Worm (Caenorhabditis elegans): ENCODE results near the gene C14A6.13.

C14A6.13 gene

DNA sequence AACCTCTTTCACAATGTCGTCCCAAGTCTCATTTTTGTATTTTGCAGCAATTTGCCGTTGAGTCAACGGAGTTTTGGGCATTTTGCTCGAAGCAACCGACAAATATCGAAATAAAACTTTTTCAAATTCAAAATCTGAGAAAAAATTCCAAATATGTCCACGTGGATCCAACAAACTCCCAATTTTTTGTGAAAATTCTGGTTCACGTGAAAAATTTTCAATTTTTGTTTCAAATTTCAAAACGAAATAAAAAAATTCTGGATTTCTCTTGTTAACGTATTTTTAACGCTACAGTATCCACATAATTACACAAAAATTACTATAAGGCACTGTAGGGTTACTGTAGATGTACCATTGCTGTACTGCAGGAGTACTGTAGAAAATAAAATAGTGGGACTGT lies at the start of gene C14A6.13:
TSS of gene C14A6.13 (minus strand) at position 101 of the 400 bp plus-strand sequence.
- no peak for TF ChIP-seq sem-2 (GFP tag; optimal IDR thresholded peaks at IDR 0.05)
- no peak for TF ChIP-seq mep-1 (tag; optimal IDR thresholded peaks at IDR 0.05)
- TF ChIP-seq lin-13 (tag; optimal IDR thresholded peaks at IDR 0.05): no peak
- TF ChIP-seq nhr-76 (tag; optimal IDR thresholded peaks at IDR 0.05): no peak

DNA sequence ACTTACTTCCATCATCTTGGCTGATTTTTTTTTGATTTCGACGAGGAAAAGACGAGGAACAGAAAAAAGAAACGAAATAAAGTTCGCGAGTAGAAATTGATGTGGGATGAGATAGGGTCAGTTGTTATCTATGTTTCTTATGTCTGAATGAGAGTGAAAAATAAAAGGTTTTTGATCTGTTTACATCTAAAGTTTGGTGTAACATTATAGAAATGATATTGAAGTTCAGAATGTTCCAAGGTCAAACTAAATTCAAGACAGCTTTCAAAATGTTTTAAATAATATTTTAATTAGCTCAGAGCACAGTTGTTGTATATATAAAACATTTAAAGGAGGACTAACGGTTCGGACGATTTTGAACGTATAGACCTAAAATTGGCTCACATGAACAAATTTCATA lies 47.9 kb upstream of the C14A6.13 start, which contains the start of gene F16H6.7:
TSS of gene F16H6.7 (minus strand) at position 101 of the 400 bp plus-strand sequence.
- TF ChIP-seq lsy-2 (tag; optimal IDR thresholded peaks at IDR 0.05) (no peak), unc-120 (tag; optimal IDR thresholded peaks at IDR 0.05; ENCODE audit: poor library complexity, severe bottlenecking) (no peak), zip-8 (tag; optimal IDR thresholded peaks at IDR 0.05) (no peak), M03D4.4 (tag; optimal IDR thresholded peaks at IDR 0.05) (no peak), blmp-1 (tag; optimal IDR thresholded peaks at IDR 0.05) (no peak), tbx-8 (GFP tag; optimal IDR thresholded peaks at IDR 0.05) (no peak), elt-1 (tag; optimal IDR thresholded peaks at IDR 0.05; ENCODE audit: borderline replicate concordance, insufficient read depth) (no peak), unc-62 (GFP tag; optimal IDR thresholded peaks at IDR 0.05) (no peak), mab-5 (tag; optimal IDR thresholded peaks at IDR 0.05) (no peak), nhr-28 (tag; optimal IDR thresholded peaks at IDR 0.05) (no peak)

DNA sequence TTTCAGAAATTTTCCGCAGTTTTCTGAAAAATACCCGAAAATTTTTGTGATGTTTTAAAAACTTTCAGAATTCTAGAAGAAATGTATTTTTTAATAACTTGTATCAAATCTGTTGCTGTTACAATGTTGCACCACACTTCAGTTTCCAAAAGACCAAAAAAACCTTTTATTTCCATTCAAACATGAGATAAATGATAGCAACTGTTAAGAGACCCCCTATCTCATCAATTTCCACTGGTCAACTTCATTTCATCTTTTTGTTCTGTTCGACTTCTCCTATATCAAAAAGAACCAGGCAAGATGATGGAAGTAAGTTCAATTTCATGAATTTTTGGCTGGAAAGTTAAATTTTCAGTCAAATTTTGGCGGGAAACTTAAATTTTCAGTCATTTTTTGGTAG lies 37.3 kb upstream of the C14A6.13 start, which contains the start of gene F16H6.4:
TSS of gene F16H6.4 (plus strand) at position 301 of the 400 bp plus-strand sequence.
- TF ChIP-seq ham-2 (GFP tag; optimal IDR thresholded peaks at IDR 0.05) (no peak), flh-1 (GFP tag; optimal IDR thresholded peaks at IDR 0.05) (no peak), snpc-4 (tag; optimal IDR thresholded peaks at IDR 0.05) (no peak), hlh-1 (tag; optimal IDR thresholded peaks at IDR 0.05) (no peak), elt-3 (tag; optimal IDR thresholded peaks at IDR 0.05) (no peak), zip-8 (tag; optimal IDR thresholded peaks at IDR 0.05) (no peak), unc-62 (GFP tag; optimal IDR thresholded peaks at IDR 0.05) (no peak), nhr-237 (tag; optimal IDR thresholded peaks at IDR 0.05) (no peak), M03D4.4 (tag; optimal IDR thresholded peaks at IDR 0.05) (no peak), mep-1 (tag; optimal IDR thresholded peaks at IDR 0.05) (no peak), lsy-2 (tag; optimal IDR thresholded peaks at IDR 0.05) (no peak), tbx-8 (GFP tag; optimal IDR thresholded peaks at IDR 0.05) (no peak)

DNA sequence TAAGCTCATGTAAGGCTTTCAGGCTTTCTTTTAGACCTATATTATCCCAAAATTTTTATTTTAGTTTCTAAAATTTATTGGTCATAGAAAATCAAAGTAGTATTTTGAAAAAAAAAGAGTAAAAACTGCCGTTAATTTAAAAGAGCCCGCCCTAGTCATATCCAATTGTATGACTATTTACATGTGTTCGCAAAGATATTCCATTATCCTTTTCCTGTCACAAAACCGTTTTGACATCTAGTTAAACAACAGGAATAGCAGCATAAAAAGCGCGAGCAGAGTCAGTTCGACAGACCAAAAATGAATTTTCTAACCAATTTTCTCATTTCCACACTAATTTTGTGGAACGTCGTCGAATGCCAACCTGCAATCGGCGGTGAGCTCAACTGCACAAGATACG lies 33.9 kb upstream of the C14A6.13 start, which contains the start of gene F16H6.3:
TSS of gene F16H6.3 (plus strand) at position 301 of the 400 bp plus-strand sequence.
- no peak for TF ChIP-seq bed-3 (GFP tag; optimal IDR thresholded peaks at IDR 0.05)
- TF ChIP-seq blmp-1 (tag; optimal IDR thresholded peaks at IDR 0.05): no peak
- no peak for TF ChIP-seq hlh-1 (tag; optimal IDR thresholded peaks at IDR 0.05)
- TF ChIP-seq ceh-39 (tag; optimal IDR thresholded peaks at IDR 0.05): no peak
- no peak for TF ChIP-seq cnd-1 (tag; optimal IDR thresholded peaks at IDR 0.05)
- no peak for TF ChIP-seq nhr-237 (tag; optimal IDR thresholded peaks at IDR 0.05)
- no peak for TF ChIP-seq mls-2 (tag; optimal IDR thresholded peaks at IDR 0.05)
- TF ChIP-seq elt-3 (tag; optimal IDR thresholded peaks at IDR 0.05): no peak
- TF ChIP-seq unc-39 (tag; optimal IDR thresholded peaks at IDR 0.05): no peak
- no peak for TF ChIP-seq sptf-1 (tag; optimal IDR thresholded peaks at IDR 0.05)
- no peak for TF ChIP-seq flh-1 (GFP tag; optimal IDR thresholded peaks at IDR 0.05)
- TF ChIP-seq lin-13 (tag; optimal IDR thresholded peaks at IDR 0.05): no peak
- TF ChIP-seq mab-5 (tag; optimal IDR thresholded peaks at IDR 0.05): no peak
- TF ChIP-seq ceh-43 (GFP tag; optimal IDR thresholded peaks at IDR 0.05): no peak
- no peak for TF ChIP-seq unc-120 (tag; optimal IDR thresholded peaks at IDR 0.05; ENCODE audit: poor library complexity, severe bottlenecking)
- TF ChIP-seq nhr-76 (tag; optimal IDR thresholded peaks at IDR 0.05): no peak
- TF ChIP-seq nhr-2 (tag; optimal IDR thresholded peaks at IDR 0.05): no peak
- TF ChIP-seq lin-32 (GFP tag; optimal IDR thresholded peaks at IDR 0.05): no peak
- no peak for TF ChIP-seq sem-2 (GFP tag; optimal IDR thresholded peaks at IDR 0.05)
- no peak for TF ChIP-seq ztf-11 (tag; optimal IDR thresholded peaks at IDR 0.05)

DNA sequence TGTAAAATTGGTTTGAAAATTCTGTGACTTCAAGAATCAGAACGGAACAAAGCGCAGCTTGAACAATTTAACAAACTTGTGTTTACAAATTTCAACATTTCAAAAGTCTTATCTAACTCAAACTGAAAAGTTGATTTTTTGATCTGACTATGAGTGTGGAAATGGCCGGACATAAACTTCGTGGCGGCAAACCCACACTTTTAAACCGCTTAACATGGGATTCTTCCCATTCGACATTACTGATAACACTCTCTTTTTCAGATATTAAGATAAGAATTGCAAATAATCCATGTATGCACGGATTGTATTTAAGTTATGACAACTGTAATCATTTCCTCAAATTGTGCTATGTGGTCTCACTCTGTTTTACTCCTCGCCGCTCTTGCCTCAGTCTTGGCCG lies 30.0 kb upstream of the C14A6.13 start, which contains the start of gene clec-42:
TSS of gene clec-42 (plus strand) at position 285 of the 400 bp plus-strand sequence.
- no peak for TF ChIP-seq nhr-237 (tag; optimal IDR thresholded peaks at IDR 0.05)
- no peak for TF ChIP-seq nhr-28 (tag; optimal IDR thresholded peaks at IDR 0.05)
- TF ChIP-seq mab-5 (tag; optimal IDR thresholded peaks at IDR 0.05): no peak
- no peak for TF ChIP-seq sptf-1 (tag; optimal IDR thresholded peaks at IDR 0.05)
- TF ChIP-seq lin-32 (GFP tag; optimal IDR thresholded peaks at IDR 0.05): no peak
- no peak for TF ChIP-seq bed-3 (GFP tag; optimal IDR thresholded peaks at IDR 0.05)

All from whole organism, mixed stage, embryonic.